Worm (Caenorhabditis elegans) whole organism, young adult: ENCODE data around the gene cid-1.

Experiments
- B0261.1 ChIP-seq: sonication (generic microtip); optimal IDR thresholded peaks from 2 replicates; lab custom pipeline; 2016; ENCODE audit warnings: mild to moderate bottlenecking, missing genetic modification characterization, moderate library complexity, missing compliant biosample characterization
- B0336.3 ChIP-seq: fragments of 200-800 bp; sonication (Bioruptor generic); IDR thresholded peaks from 2 replicates; pipeline ENCODE4 v1.3.6; 2022; ENCODE audit warnings: missing genetic modification characterization, missing compliant biosample characterization
- C06A6.2 ChIP-seq: fragments of 200-800 bp; sonication (Bioruptor generic); conservative IDR thresholded peaks from 2 replicates; pipeline ENCODE4 v1.3.6; 2022; ENCODE audit warnings: missing genetic modification characterization, missing compliant biosample characterization
- F23B12.7 ChIP-seq: sonication (generic microtip); optimal IDR thresholded peaks from 2 replicates; lab custom pipeline; 2017; ENCODE audit warnings: missing genetic modification characterization, mild to moderate bottlenecking, missing compliant biosample characterization, antibody characterized with exemption, moderate library complexity; ENCODE audit not compliant: insufficient read depth
- F52B5.7 ChIP-seq: sonication (generic microtip); optimal IDR thresholded peaks from 2 replicates; lab custom pipeline; 2016; ENCODE audit warnings: mild to moderate bottlenecking, missing genetic modification characterization, missing compliant biosample characterization
- T07F8.4 ChIP-seq: sonication (generic microtip); optimal IDR thresholded peaks from 2 replicates; lab custom pipeline; 2016; ENCODE audit warnings: mild to moderate bottlenecking, missing genetic modification characterization, moderate library complexity, missing compliant biosample characterization
- Y53G8AR.9 ChIP-seq: fragments of 200-800 bp; sonication (Bioruptor generic); conservative IDR thresholded peaks from 2 replicates; pipeline ENCODE4 v1.3.6; 2022; ENCODE audit warnings: missing genetic modification reagents, missing genetic modification characterization, missing compliant biosample characterization
- Y56A3A.18 ChIP-seq: fragments of 200-800 bp; sonication (Bioruptor generic); IDR thresholded peaks from 2 replicates; pipeline ENCODE4 v1.3.6; 2022; ENCODE audit warnings: missing genetic modification reagents, missing genetic modification characterization, missing compliant biosample characterization
- Y95B8A.8 ChIP-seq: fragments of 200-800 bp; sonication (Bioruptor generic); IDR thresholded peaks from 2 replicates; pipeline ENCODE4 v1.3.6; 2022; ENCODE audit warnings: missing genetic modification reagents, missing genetic modification characterization, missing compliant biosample characterization
- ZK185.1 ChIP-seq: sonication (generic microtip); optimal IDR thresholded peaks from 2 replicates; lab custom pipeline; 2016; ENCODE audit warnings: mild to moderate bottlenecking, missing genetic modification characterization, missing compliant biosample characterization; ENCODE audit not compliant: poor library complexity, severe bottlenecking
- ama-1 ChIP-seq, 3 experiments: fragments of 150-350 bp in 1 of 3; sonication (generic microtip) in 2 of 3; optimal IDR thresholded peaks; 2 replicates each; lab custom pipeline; 2014 to 2018; ENCODE audit warnings: missing biosample characterization in 2 of 3, missing genetic modification characterization in 2 of 3, missing genetic modification reagents in 2 of 3
- aptf-3 ChIP-seq: fragments of 200-800 bp; sonication (Bioruptor generic); IDR thresholded peaks from 2 replicates; pipeline ENCODE4 v1.3.6; 2022; ENCODE audit warnings: missing genetic modification characterization, missing compliant biosample characterization
- atf-7 ChIP-seq: sonication (generic microtip); optimal IDR thresholded peaks from 2 replicates; lab custom pipeline; 2017; ENCODE audit warnings: mild to moderate bottlenecking, missing genetic modification characterization, missing compliant biosample characterization
- athp-1 ChIP-seq: sonication (generic microtip); optimal IDR thresholded peaks from 2 replicates; lab custom pipeline; 2017; ENCODE audit warnings: mild to moderate bottlenecking, missing genetic modification characterization, missing compliant biosample characterization
- attf-5 ChIP-seq: fragments of 200-800 bp; sonication (Bioruptor generic); optimal IDR thresholded peaks from 2 replicates; lab custom pipeline; 2018; ENCODE audit warnings: mild to moderate bottlenecking, missing genetic modification characterization, missing compliant biosample characterization
- cebp-1 ChIP-seq, 2 experiments: fragments of 200-800 bp in 1 of 2; sonication (Bioruptor generic) in 1 of 2; sonication (generic microtip) in 1 of 2; IDR thresholded peaks in 1 of 2; optimal IDR thresholded peaks in 1 of 2; 2 replicates each; pipeline versions ENCODE4 v1.3.6 to Lab custom; 2017 to 2022; ENCODE audit warnings: missing compliant biosample characterization in 2 of 2, missing genetic modification characterization in 2 of 2, mild to moderate bottlenecking in 1 of 2, missing genetic modification reagents in 1 of 2, moderate library complexity in 1 of 2
- ceh-27 ChIP-seq: fragments of 200-800 bp; sonication (Bioruptor generic); optimal IDR thresholded peaks from 2 replicates; lab custom pipeline; 2018; ENCODE audit warnings: mild to moderate bottlenecking, missing genetic modification characterization, moderate library complexity, missing compliant biosample characterization
- ceh-58 ChIP-seq: fragments of 200-800 bp; sonication (Bioruptor generic); IDR thresholded peaks from 2 replicates; pipeline ENCODE4 v1.3.6; 2022; ENCODE audit warnings: missing genetic modification characterization, missing compliant biosample characterization
- chd-7 ChIP-seq: sonication (generic microtip); optimal IDR thresholded peaks from 2 replicates; lab custom pipeline; 2016; ENCODE audit warnings: mild to moderate bottlenecking, missing genetic modification characterization, moderate library complexity, missing compliant biosample characterization
- dox-1 ChIP-seq: fragments of 200-800 bp; sonication (Bioruptor generic); IDR thresholded peaks from 2 replicates; pipeline ENCODE4 v1.3.6; 2022; ENCODE audit warnings: missing genetic modification reagents, missing genetic modification characterization, missing compliant biosample characterization
- egrh-3 ChIP-seq: fragments of 200-800 bp; sonication (Bioruptor generic); IDR thresholded peaks from 2 replicates; pipeline ENCODE4 v1.3.6; 2022; ENCODE audit warnings: missing genetic modification reagents, missing genetic modification characterization, missing compliant biosample characterization
- ekl-4 ChIP-seq: fragments of 200-800 bp; sonication (Bioruptor generic); IDR thresholded peaks from 2 replicates; pipeline ENCODE4 v1.3.6; 2022; ENCODE audit warnings: missing genetic modification reagents, missing genetic modification characterization, missing compliant biosample characterization
- gei-17 ChIP-seq: fragments of 200-800 bp; sonication (Bioruptor generic); optimal IDR thresholded peaks from 2 replicates; lab custom pipeline; 2018; ENCODE audit warnings: mild to moderate bottlenecking, missing genetic modification characterization, missing compliant biosample characterization
- him-1 ChIP-seq: sonication (generic microtip); optimal IDR thresholded peaks from 2 replicates; lab custom pipeline; 2016; ENCODE audit warnings: missing genotype, missing genetic modification reagents, missing genetic modification characterization, missing compliant biosample characterization
- hlh-26 ChIP-seq: fragments of 200-800 bp; sonication (Bioruptor generic); conservative IDR thresholded peaks from 2 replicates; pipeline ENCODE4 v1.3.6; 2022; ENCODE audit warnings: missing genetic modification reagents, missing genetic modification characterization, missing compliant biosample characterization
- hmg-1.2 ChIP-seq: fragments of 200-800 bp; sonication (Bioruptor generic); IDR thresholded peaks from 2 replicates; pipeline ENCODE4 v1.3.6; 2022; ENCODE audit warnings: missing genetic modification reagents, missing genetic modification characterization, missing compliant biosample characterization
- hsf-1 ChIP-seq: fragments of 200-800 bp; sonication (Bioruptor generic); IDR thresholded peaks from 2 replicates; pipeline ENCODE4 v1.3.6; 2022; ENCODE audit warnings: missing genetic modification reagents, missing genetic modification characterization, missing compliant biosample characterization
- lin-26 ChIP-seq: fragments of 200-800 bp; sonication (Bioruptor generic); IDR thresholded peaks from 2 replicates; pipeline ENCODE4 v1.3.6; 2022; ENCODE audit warnings: missing genetic modification reagents, missing genetic modification characterization, missing compliant biosample characterization
- lin-40 ChIP-seq: sonication (generic microtip); optimal IDR thresholded peaks from 2 replicates; lab custom pipeline; 2016; ENCODE audit warnings: missing genetic modification characterization, mild to moderate bottlenecking, missing compliant biosample characterization, missing genotype, missing genetic modification reagents
- lin-54 ChIP-seq: fragments of 200-800 bp; sonication (Bioruptor generic); optimal IDR thresholded peaks from 2 replicates; lab custom pipeline; 2018; ENCODE audit warnings: mild to moderate bottlenecking, missing genetic modification characterization, missing compliant biosample characterization
- lsl-1 ChIP-seq: fragments of 200-800 bp; sonication (Bioruptor generic); optimal IDR thresholded peaks from 2 replicates; lab custom pipeline; 2018; ENCODE audit warnings: mild to moderate bottlenecking, missing genetic modification characterization, moderate library complexity, missing compliant biosample characterization
- lsy-27 ChIP-seq: sonication (generic microtip); optimal IDR thresholded peaks from 2 replicates; lab custom pipeline; 2017; ENCODE audit warnings: missing genetic modification characterization, mild to moderate bottlenecking, missing compliant biosample characterization, antibody characterized with exemption, missing genotype, borderline replicate concordance; ENCODE audit not compliant: insufficient read depth
- madf-10 ChIP-seq: sonication (generic microtip); optimal IDR thresholded peaks from 2 replicates; lab custom pipeline; 2016; ENCODE audit warnings: mild to moderate bottlenecking, missing genetic modification characterization, missing compliant biosample characterization
- madf-3 ChIP-seq: fragments of 200-800 bp; sonication (Bioruptor generic); IDR thresholded peaks from 2 replicates; pipeline ENCODE4 v1.3.6; 2022; ENCODE audit warnings: missing genetic modification reagents, missing genetic modification characterization, missing compliant biosample characterization
- mcd-1 ChIP-seq: fragments of 200-800 bp; sonication (Bioruptor generic); IDR thresholded peaks from 2 replicates; pipeline ENCODE4 v1.3.6; 2022; ENCODE audit warnings: missing genetic modification reagents, missing genetic modification characterization, missing compliant biosample characterization
- nfyb-1 ChIP-seq: fragments of 200-800 bp; sonication (Bioruptor generic); IDR thresholded peaks from 2 replicates; pipeline ENCODE4 v1.3.6; 2022; ENCODE audit warnings: missing genetic modification reagents, missing genetic modification characterization, missing compliant biosample characterization
- nhr-27 ChIP-seq: fragments of 200-800 bp; sonication (Bioruptor generic); optimal IDR thresholded peaks from 2 replicates; lab custom pipeline; 2018; ENCODE audit warnings: mild to moderate bottlenecking, missing genetic modification characterization, moderate library complexity, missing compliant biosample characterization
- nhr-80 ChIP-seq: sonication (generic microtip); optimal IDR thresholded peaks from 2 replicates; lab custom pipeline; 2016; ENCODE audit warnings: missing genetic modification characterization, missing compliant biosample characterization
- nhr-90 ChIP-seq: sonication (generic microtip); optimal IDR thresholded peaks from 2 replicates; lab custom pipeline; 2016; ENCODE audit warnings: missing genotype, mild to moderate bottlenecking, missing genetic modification characterization, missing compliant biosample characterization
- repo-1 ChIP-seq: sonication (generic microtip); optimal IDR thresholded peaks from 2 replicates; lab custom pipeline; 2017; ENCODE audit warnings: mild to moderate bottlenecking, missing genetic modification characterization, missing compliant biosample characterization
- sea-2 ChIP-seq: fragments of 200-800 bp; sonication (Bioruptor generic); IDR thresholded peaks from 2 replicates; pipeline ENCODE4 v1.3.6; 2022; ENCODE audit warnings: missing genetic modification characterization, missing compliant biosample characterization
- tbp1 ChIP-seq: fragments of 200-800 bp; sonication (Bioruptor generic); optimal IDR thresholded peaks from 2 replicates; lab custom pipeline; 2018; ENCODE audit warnings: mild to moderate bottlenecking, missing genetic modification characterization, missing compliant biosample characterization
- unc-130 ChIP-seq: sonication (generic microtip); optimal IDR thresholded peaks from 2 replicates; lab custom pipeline; 2016; ENCODE audit warnings: missing genetic modification reagents, missing genetic modification characterization, missing compliant biosample characterization
- zim-3 ChIP-seq: sonication (generic microtip); optimal IDR thresholded peaks from 2 replicates; lab custom pipeline; 2017; ENCODE audit warnings: mild to moderate bottlenecking, missing genetic modification characterization, moderate library complexity, missing compliant biosample characterization

cid-1 gene

ce11 chrIII:5195690-5196089 lies 22.0 kb downstream of the cid-1 start, which contains the start of gene moc-6 (continued):
- TF ChIP-seq lsy-27 (no peak), hlh-26 (GFP tag; lab: Robert Waterston, UW) (no peak)

- no peak; the same call in 1 of the 2 replicates for TF ChIP-seq C06A6.2
- TF ChIP-seq B0336.3 (GFP tag; lab: Robert Waterston, UW): peak; percentile 68
- TF ChIP-seq madf-10 (tag; lab: Kevin White, UChicago): peak; percentile 63
- TF ChIP-seq ceh-58 (GFP tag; lab: Robert Waterston, UW): no peak
- TF ChIP-seq lin-54: peak; percentile 28
- peak; percentile 26; the same call in 1 of the 2 replicates for TF ChIP-seq hmg-1.2
- peak; percentile 18 for TF ChIP-seq F23B12.7 (tag; lab: Kevin White, UChicago)
- 0 out of 2 replicates have a peak, but pooled peaks have one; percentile 57 for TF ChIP-seq madf-3
- TF ChIP-seq hsf-1 (GFP tag; lab: Robert Waterston, UW): no peak
- TF ChIP-seq unc-130 (GFP tag; lab: Kevin White, UChicago): no peak
- TF ChIP-seq ama-1 (optimal IDR thresholded peaks at IDR 0.05; lab: Kevin White, UChicago): no peak
- TF ChIP-seq ama-1 (GFP tag; optimal IDR thresholded peaks at IDR 0.05; lab: Kevin White, UChicago): peak in 1 of 2 experiments; percentile 4
- peak; percentile 91 for TF ChIP-seq repo-1 (tag; lab: Kevin White, UChicago)
- TF ChIP-seq Y53G8AR.9: peak; percentile 77
- no peak for TF ChIP-seq nhr-27 (tag; lab: Kevin White, UChicago)
- TF ChIP-seq mcd-1: peak; percentile 75
- TF ChIP-seq aptf-3 (GFP tag; lab: Robert Waterston, UW): peak; percentile 7; the same call in 1 of the 2 replicates
- TF ChIP-seq egrh-3 (GFP tag; lab: Robert Waterston, UW): no peak
- TF ChIP-seq nfyb-1 (GFP tag; lab: Robert Waterston, UW): peak; percentile 83
- TF ChIP-seq zim-3 (tag; lab: Kevin White, UChicago): peak; percentile 11
- peak; percentile 27; the same call in 1 of the 2 replicates for TF ChIP-seq dox-1 (GFP tag; lab: Robert Waterston, UW)
- peak; percentile 87 for TF ChIP-seq nhr-90 (tag; lab: Kevin White, UChicago)
- peak; percentile 62; the same call in 1 of the 2 replicates for TF ChIP-seq lin-26 (GFP tag; lab: Robert Waterston, UW)
- TF ChIP-seq nhr-80: peak; percentile 42
- TF ChIP-seq atf-7 (tag; lab: Kevin White, UChicago): peak; percentile 73
- peak; percentile 11 for TF ChIP-seq gei-17
- TF ChIP-seq ZK185.1 (tag; lab: Kevin White, UChicago): peak; percentile 45
- peak; percentile 11 for TF ChIP-seq F52B5.7 (tag; lab: Kevin White, UChicago)
- peak; percentile 8 for TF ChIP-seq tbp1 (GFP tag; lab: Kevin White, UChicago)
- TF ChIP-seq athp-1 (tag; lab: Kevin White, UChicago): peak; percentile 58
- peak; percentile 25 for TF ChIP-seq ceh-27 (GFP tag; lab: Kevin White, UChicago)
- TF ChIP-seq Y95B8A.8 (GFP tag; lab: Robert Waterston, UW): 0 out of 2 replicates have a peak, but pooled peaks have one; percentile 20
- TF ChIP-seq cebp-1 (GFP tag; IDR thresholded peaks at IDR 0.05; lab: Robert Waterston, UW): 0 out of 2 replicates have a peak, but pooled peaks have one; percentile 12
- peak; percentile 68 for TF ChIP-seq cebp-1 (tag; optimal IDR thresholded peaks at IDR 0.05; lab: Kevin White, UChicago)
- TF ChIP-seq sea-2: no peak
- TF ChIP-seq him-1 (tag; lab: Kevin White, UChicago): peak; percentile 99
- TF ChIP-seq lsl-1: no peak
- no peak for TF ChIP-seq T07F8.4 (tag; lab: Kevin White, UChicago)
- TF ChIP-seq lin-40: peak; percentile 50
- peak; percentile 56; the same call in 1 of the 2 replicates for TF ChIP-seq ekl-4
- peak; percentile 61 for TF ChIP-seq chd-7 (tag; lab: Kevin White, UChicago)
- peak; percentile 40 for TF ChIP-seq attf-5
- TF ChIP-seq Y56A3A.18 (GFP tag; lab: Robert Waterston, UW): peak; percentile 56; the same call in 1 of the 2 replicates
- TF ChIP-seq B0261.1: no peak
These were observed 22.8 kb downstream of the cid-1 start for ce11 chrIII:5196298-5197045.
